Fruit fly (Drosophila melanogaster) whole organism: ENCODE data around the gene CG13077.

Experiments
- CG8478 ChIP-seq: fragments of >200 bp; optimal IDR thresholded peaks from 2 replicates; lab custom pipeline; 2018; ENCODE audit warnings: inconsistent platforms
- EcR ChIP-seq, 2 experiments: fragments of >200 bp; optimal IDR thresholded peaks; 2 replicates each; lab custom pipeline; 2017; ENCODE audit warnings: missing biosample characterization in 2 of 2, missing genetic modification characterization in 2 of 2, missing genetic modification reagents in 2 of 2

- TF ChIP-seq EcR (GFP tag; optimal IDR thresholded peaks at IDR 0.05; lab: Kevin White, UChicago) (no peak), CG8478 (lab: Kevin White, UChicago) (no peak)
Measured at dm6 chr2L:19588924-19589323, 23.3 kb downstream of the CG13077 start.
